Worm (Caenorhabditis elegans): Measurements from ENCODE around the gene rcq-5.

DNA sequence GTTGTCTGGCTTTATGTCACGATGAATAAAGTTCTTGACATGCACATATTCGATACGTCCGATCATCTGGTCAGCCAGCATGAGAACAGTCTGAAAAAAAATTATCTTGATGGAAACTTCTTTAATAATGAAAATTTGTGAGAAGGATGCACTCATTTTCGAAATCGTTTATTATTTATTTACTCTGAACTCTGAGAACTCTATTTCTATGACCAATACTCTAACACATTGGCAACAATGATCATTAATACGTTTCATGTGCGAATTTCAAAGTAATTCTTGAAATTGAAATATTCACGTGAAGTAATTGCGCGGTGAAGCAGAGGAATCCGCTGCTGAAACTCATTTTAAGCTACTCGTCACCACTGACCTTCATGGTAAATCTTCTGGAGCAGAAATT is 27.9 kb upstream of the rcq-5 start:
- TF ChIP-seq ztf-23 (GFP tag; IDR thresholded peaks at IDR 0.05), result no peak
- no peak for TF ChIP-seq cog-1 (tag; optimal IDR thresholded peaks at IDR 0.05)
- no peak for TF ChIP-seq ref-1 (GFP tag; conservative IDR thresholded peaks at IDR 0.05)
- TF ChIP-seq flt-1 (GFP tag; IDR thresholded peaks at IDR 0.05), result no peak
- TF ChIP-seq T22C8.4 (GFP tag; IDR thresholded peaks at IDR 0.05), result no peak
- no peak for TF ChIP-seq ztf-29 (GFP tag; IDR thresholded peaks at IDR 0.05)

Measured in whole organism, midembryonic.